Worm (Caenorhabditis elegans): Measurements from ENCODE around the gene C02F5.3.

C02F5.3 gene

ce11 chrIII:8237827-8238226 is 7.9 kb upstream of the C02F5.3 start, which contains the start of gene tsp-2:
tsp-2 (minus strand) TSS chrIII:8237935.
- TF ChIP-seq ztf-11 (tag; optimal IDR thresholded peaks at IDR 0.05) (no peak), nhr-28 (tag; optimal IDR thresholded peaks at IDR 0.05) (peak; percentile 88), dmd-6 (GFP tag; IDR thresholded peaks at IDR 0.05) (peak; percentile 84), pqm-1 (tag; optimal IDR thresholded peaks at IDR 0.05) (peak; percentile 39), lsy-2 (tag; optimal IDR thresholded peaks at IDR 0.05) (peak in 1 of 2 experiments; percentile 75), hlh-11 (tag; optimal IDR thresholded peaks at IDR 0.05) (peak; percentile 54), php-3 (GFP tag; IDR thresholded peaks at IDR 0.05) (peak; percentile 95), lim-7 (GFP tag; IDR thresholded peaks at IDR 0.05) (no peak), dve-1 (tag; optimal IDR thresholded peaks at IDR 0.05; ENCODE audit: insufficient read depth) (peak; percentile 76), T20F7.1 (GFP tag; optimal IDR thresholded peaks at IDR 0.05) (peak; percentile 17), daf-16 (GFP tag; optimal IDR thresholded peaks at IDR 0.05) (no peak), daf-16 (tag; optimal IDR thresholded peaks at IDR 0.05) (peak; percentile 73), madf-9 (GFP tag; conservative IDR thresholded peaks at IDR 0.05) (no peak), D1046.2 (GFP tag; IDR thresholded peaks at IDR 0.05) (no peak), nhr-77 (tag; optimal IDR thresholded peaks at IDR 0.05) (peak; percentile 73), unc-62 (GFP tag; optimal IDR thresholded peaks at IDR 0.05 in 1 of 2) (peak in 1 of 2 experiments; percentile 28), unc-62 (tag; optimal IDR thresholded peaks at IDR 0.05) (no peak), hmg-1.1 (GFP tag; IDR thresholded peaks at IDR 0.05) (no peak), zip-2 (tag; optimal IDR thresholded peaks at IDR 0.05) (peak; percentile 6)

ce11 chrIII:8239325-8239724 is 6.4 kb upstream of the C02F5.3 start, which contains the start of gene tsp-1:
tsp-1 (minus strand) TSS chrIII:8239423.
- no peak for TF ChIP-seq mxl-3 (GFP tag; optimal IDR thresholded peaks at IDR 0.05)
- TF ChIP-seq attf-4 (tag; optimal IDR thresholded peaks at IDR 0.05) = no peak
- TF ChIP-seq pqm-1 (tag; optimal IDR thresholded peaks at IDR 0.05) = peak; percentile 55
- TF ChIP-seq daf-16 (GFP tag; optimal IDR thresholded peaks at IDR 0.05) = no peak
- peak; percentile 35 for TF ChIP-seq daf-16 (tag; optimal IDR thresholded peaks at IDR 0.05)
- peak; percentile 27 for TF ChIP-seq nhr-28 (tag; optimal IDR thresholded peaks at IDR 0.05)
- no peak for TF ChIP-seq zip-11 (GFP tag; IDR thresholded peaks at IDR 0.05)

ce11 chrIII:8240247-8240646 is 5.4 kb upstream of the C02F5.3 start:
- TF ChIP-seq ZK546.5 (tag; optimal IDR thresholded peaks at IDR 0.05) = no peak
- TF ChIP-seq D1046.2 (GFP tag; IDR thresholded peaks at IDR 0.05) = no peak
- no peak for TF ChIP-seq ceh-20 (GFP tag; IDR thresholded peaks at IDR 0.05)
- TF ChIP-seq nhr-28 (tag; optimal IDR thresholded peaks at IDR 0.05) = peak; percentile 22
- TF ChIP-seq nhr-11 (tag; optimal IDR thresholded peaks at IDR 0.05) = no peak
- TF ChIP-seq F44E2.7 (GFP tag; IDR thresholded peaks at IDR 0.05) = no peak
- TF ChIP-seq unc-130 (GFP tag; optimal IDR thresholded peaks at IDR 0.05) = no peak
- TF ChIP-seq daf-16 (GFP tag; optimal IDR thresholded peaks at IDR 0.05) = no peak
- peak; percentile 58 for TF ChIP-seq daf-16 (tag; optimal IDR thresholded peaks at IDR 0.05)
- TF ChIP-seq egl-27 (tag; optimal IDR thresholded peaks at IDR 0.05) = no peak
- peak; percentile 1 for TF ChIP-seq dve-1 (tag; optimal IDR thresholded peaks at IDR 0.05; ENCODE audit: insufficient read depth)
- TF ChIP-seq Y5F2A.4 (GFP tag; optimal IDR thresholded peaks at IDR 0.05) = no peak
- no peak for TF ChIP-seq fos-1 (tag; optimal IDR thresholded peaks at IDR 0.05)
- no peak for TF ChIP-seq nhr-77 (tag; optimal IDR thresholded peaks at IDR 0.05)
- TF ChIP-seq arid-1 (GFP tag; conservative IDR thresholded peaks at IDR 0.05) = no peak
- TF ChIP-seq hlh-11 (tag; optimal IDR thresholded peaks at IDR 0.05) = peak; percentile 11
- TF ChIP-seq egl-43 (GFP tag; IDR thresholded peaks at IDR 0.05) = no peak
- no peak for TF ChIP-seq hmg-1.1 (GFP tag; IDR thresholded peaks at IDR 0.05)
- TF ChIP-seq pqm-1 (tag; optimal IDR thresholded peaks at IDR 0.05) = peak; percentile 13
- no peak for TF ChIP-seq lin-39 (tag; optimal IDR thresholded peaks at IDR 0.05)
- no peak for TF ChIP-seq F10B5.3 (tag; optimal IDR thresholded peaks at IDR 0.05)

ce11 chrIII:8240948-8241347 is 4.7 kb upstream of the C02F5.3 start:
- TF ChIP-seq lin-29 (GFP tag; IDR thresholded peaks at IDR 0.05) = no peak
- peak in 1 of 2 experiments; percentile 95 for TF ChIP-seq unc-62 (GFP tag; optimal IDR thresholded peaks at IDR 0.05 in 1 of 2)
- TF ChIP-seq unc-62 (tag; optimal IDR thresholded peaks at IDR 0.05) = no peak

Data from whole organism, L4 larva.